Fruit fly (Drosophila melanogaster): ENCODE results near the gene whe.
A peak's percentile ranks its signal among the peaks of the same experiment; 100 is the strongest.

Gene whe

dm6 chrX:21366311-21366990 lies 36.1 kb downstream of the whe start (continued):
- peak; percentile 77 for TF ChIP-seq sd (tag; optimal IDR thresholded peaks at IDR 0.05)
- peak; percentile 59 for TF ChIP-seq CG10959 (GFP tag; IDR thresholded peaks at IDR 0.05)
- peak; percentile 61 for TF ChIP-seq CG5245 (GFP tag; optimal IDR thresholded peaks at IDR 0.05)
- TF ChIP-seq ranshi (GFP tag; IDR thresholded peaks at IDR 0.05), result peak; percentile 87
- no peak for TF ChIP-seq zf30C (GFP tag; optimal IDR thresholded peaks at IDR 0.05)
- TF ChIP-seq CG2202 (tag; optimal IDR thresholded peaks at IDR 0.05), result peak; percentile 78
- TF ChIP-seq NC2α (GFP tag; optimal IDR thresholded peaks at IDR 0.05), result no peak
- TF ChIP-seq CG3838 (GFP tag; optimal IDR thresholded peaks at IDR 0.05), result no peak
- peak; percentile 94 for TF ChIP-seq Sox102F (GFP tag; optimal IDR thresholded peaks at IDR 0.05)
- peak; percentile 74 for TF ChIP-seq wdn (GFP tag; IDR thresholded peaks at IDR 0.05)
- TF ChIP-seq corto (GFP tag; optimal IDR thresholded peaks at IDR 0.05), result peak; percentile 73
- TF ChIP-seq sc (optimal IDR thresholded peaks at IDR 0.05), result no peak
- TF ChIP-seq sc (GFP tag; optimal IDR thresholded peaks at IDR 0.05), result peak; percentile 84
- TF ChIP-seq disco-r (GFP tag; optimal IDR thresholded peaks at IDR 0.05), result no peak
- peak; percentile 83 for TF ChIP-seq ttk (GFP tag; IDR thresholded peaks at IDR 0.05)
- TF ChIP-seq CG11398 (GFP tag; optimal IDR thresholded peaks at IDR 0.05), result no peak
- TF ChIP-seq danr (GFP tag; IDR thresholded peaks at IDR 0.05), result peak; percentile 76
- TF ChIP-seq CG8944 (GFP tag; optimal IDR thresholded peaks at IDR 0.05), result peak; percentile 43
- peak; percentile 34 for TF ChIP-seq zfh2 (GFP tag; optimal IDR thresholded peaks at IDR 0.05)
- peak; percentile 74 for TF ChIP-seq al (GFP tag; IDR thresholded peaks at IDR 0.05)
- peak; percentile 73 for TF ChIP-seq jing (GFP tag; optimal IDR thresholded peaks at IDR 0.05)
- peak; percentile 62; the same call in 1 of the 2 replicates for TF ChIP-seq CG10321 (GFP tag; IDR thresholded peaks at IDR 0.05)
- TF ChIP-seq unpg (GFP tag; optimal IDR thresholded peaks at IDR 0.05), result peak; percentile 91
- peak; percentile 86 for TF ChIP-seq Six4 (GFP tag; optimal IDR thresholded peaks at IDR 0.05)
- TF ChIP-seq tio (GFP tag; optimal IDR thresholded peaks at IDR 0.05), result peak; percentile 91
- peak; percentile 78 for TF ChIP-seq CG10462 (GFP tag; optimal IDR thresholded peaks at IDR 0.05)
- peak; percentile 94 for TF ChIP-seq Oli (tag; optimal IDR thresholded peaks at IDR 0.05)
- TF ChIP-seq CG17612 (GFP tag; IDR thresholded peaks at IDR 0.05), result no peak
- TF ChIP-seq CG15479 (GFP tag; optimal IDR thresholded peaks at IDR 0.05), result no peak
- TF ChIP-seq CG11696 (GFP tag; IDR thresholded peaks at IDR 0.05), result 0 out of 2 replicates have a peak, but pooled peaks have one; percentile 32
- peak; percentile 17 for TF ChIP-seq CG9609 (GFP tag; optimal IDR thresholded peaks at IDR 0.05)
- peak; percentile 86 for TF ChIP-seq sug (tag; optimal IDR thresholded peaks at IDR 0.05)
- TF ChIP-seq cas (GFP tag; IDR thresholded peaks at IDR 0.05), result peak; percentile 50; the same call in 1 of the 2 replicates
- TF ChIP-seq D19B (GFP tag; optimal IDR thresholded peaks at IDR 0.05), result peak; percentile 84
- peak; percentile 56 for TF ChIP-seq Nf-YA (GFP tag; IDR thresholded peaks at IDR 0.05)
- TF ChIP-seq crc (GFP tag; optimal IDR thresholded peaks at IDR 0.05), result no peak
- peak; percentile 75 for TF ChIP-seq lbe (GFP tag; optimal IDR thresholded peaks at IDR 0.05)
- TF ChIP-seq CG12744 (GFP tag; optimal IDR thresholded peaks at IDR 0.05), result peak; percentile 19
- TF ChIP-seq zfh1 (GFP tag; IDR thresholded peaks at IDR 0.05), result peak; percentile 81
- peak; percentile 94 for TF ChIP-seq Sox100B (GFP tag; optimal IDR thresholded peaks at IDR 0.05)
- peak; percentile 34 for TF ChIP-seq CG16863 (GFP tag; optimal IDR thresholded peaks at IDR 0.05)
- peak; percentile 33 for TF ChIP-seq gcm2 (GFP tag; optimal IDR thresholded peaks at IDR 0.05)
- no peak for TF ChIP-seq pan (optimal IDR thresholded peaks at IDR 0.05)
- peak in 1 of 2 experiments; percentile 87 for TF ChIP-seq pan (GFP tag; optimal IDR thresholded peaks at IDR 0.05 in 1 of 2, IDR thresholded peaks at IDR 0.05 in 1 of 2)
- TF ChIP-seq CG13123 (GFP tag; optimal IDR thresholded peaks at IDR 0.05), result peak; percentile 75
- peak; percentile 26 for TF ChIP-seq shn (GFP tag; optimal IDR thresholded peaks at IDR 0.05)
- TF ChIP-seq CG9797 (GFP tag; optimal IDR thresholded peaks at IDR 0.05), result peak; percentile 6
- TF ChIP-seq odd (GFP tag; optimal IDR thresholded peaks at IDR 0.05), result peak; percentile 89
- peak; percentile 72 for TF ChIP-seq ara (GFP tag; IDR thresholded peaks at IDR 0.05)
- no peak for TF ChIP-seq emc (GFP tag; optimal IDR thresholded peaks at IDR 0.05)
- TF ChIP-seq Nf-YB (GFP tag; optimal IDR thresholded peaks at IDR 0.05), result peak; percentile 80

All from whole organism, embryonic.